Worm (Caenorhabditis elegans) whole organism, L1 larva: ENCODE results near the gene srd-31.

Source experiments
- C16A3.4 ChIP-seq: fragments of 150-350 bp; optimal IDR thresholded peaks from 2 replicates; lab custom pipeline; 2014; ENCODE audit warnings: missing biosample characterization, missing genetic modification characterization
- C34B4.2 ChIP-seq: sonication (generic microtip); optimal IDR thresholded peaks from 2 replicates; lab custom pipeline; 2017; ENCODE audit warnings: mild to moderate bottlenecking, missing genetic modification characterization, missing compliant biosample characterization
- Y116A8C.19 ChIP-seq: sonication (generic microtip); optimal IDR thresholded peaks from 2 replicates; lab custom pipeline; 2016; ENCODE audit warnings: missing compliant biosample characterization, missing genetic modification characterization, borderline replicate concordance
- aha-1 ChIP-seq: fragments of 150-350 bp; optimal IDR thresholded peaks from 2 replicates; lab custom pipeline; 2014; ENCODE audit warnings: missing biosample characterization, missing genetic modification characterization
- alr-1 ChIP-seq: fragments of 200-800 bp; sonication (Bioruptor generic); optimal IDR thresholded peaks from 2 replicates; lab custom pipeline; 2018; ENCODE audit warnings: borderline replicate concordance, mild to moderate bottlenecking, missing genetic modification characterization, missing compliant biosample characterization
- aly-2 ChIP-seq: fragments of 150-350 bp; optimal IDR thresholded peaks from 2 replicates; lab custom pipeline; 2014; ENCODE audit warnings: missing biosample characterization, missing genetic modification characterization
- ama-1 ChIP-seq: fragments of 150-350 bp; optimal IDR thresholded peaks from 2 replicates; lab custom pipeline; 2014
- ceh-88 ChIP-seq: fragments of 200-800 bp; sonication (Bioruptor generic); IDR thresholded peaks from 2 replicates; pipeline ENCODE4 v1.3.6; 2022; ENCODE audit warnings: missing genetic modification characterization, missing compliant biosample characterization
- dpl-1 ChIP-seq, 3 experiments: fragments of 150-350 bp in 2 of 3; sonication (generic microtip) in 1 of 3; optimal IDR thresholded peaks; 2 replicates each; lab custom pipeline; 2014 to 2017; ENCODE audit warnings: missing biosample characterization in 3 of 3, missing genetic modification characterization in 3 of 3, missing genetic modification reagents in 3 of 3
- dsc-1 ChIP-seq: sonication (generic microtip); optimal IDR thresholded peaks from 2 replicates; lab custom pipeline; 2016; ENCODE audit warnings: mild to moderate bottlenecking, missing genetic modification characterization, missing compliant biosample characterization
- efl-3 ChIP-seq: fragments of 200-800 bp; sonication (Bioruptor generic); optimal IDR thresholded peaks from 2 replicates; lab custom pipeline; 2018; ENCODE audit warnings: mild to moderate bottlenecking, missing genetic modification characterization, missing compliant biosample characterization
- egl-13 ChIP-seq: sonication (generic microtip); optimal IDR thresholded peaks from 2 replicates; lab custom pipeline; 2016; ENCODE audit warnings: missing genotype, missing genetic modification reagents, missing genetic modification characterization, missing compliant biosample characterization
- egl-27 ChIP-seq, 2 experiments: fragments of 150-350 bp in 1 of 2; sonication (generic microtip); optimal IDR thresholded peaks; 3 replicates each; lab custom pipeline; 2017 to 2018; ENCODE audit warnings: missing biosample characterization in 2 of 2, missing genetic modification characterization in 2 of 2, missing genetic modification reagents in 2 of 2
- elt-2 ChIP-seq: sonication (generic microtip); optimal IDR thresholded peaks from 2 replicates; lab custom pipeline; 2016; ENCODE audit warnings: missing genetic modification characterization, mild to moderate bottlenecking, inconsistent platforms, missing compliant biosample characterization, missing genetic modification reagents
- ets-5 ChIP-seq: fragments of 200-800 bp; sonication (Bioruptor generic); IDR thresholded peaks from 2 replicates; pipeline ENCODE4 v1.3.6; 2022; ENCODE audit warnings: missing genetic modification characterization, missing compliant biosample characterization
- fkh-10 ChIP-seq: sonication (generic microtip); optimal IDR thresholded peaks from 2 replicates; lab custom pipeline; 2017; ENCODE audit warnings: missing biosample characterization, missing genetic modification reagents, missing genetic modification characterization
- fos-1 ChIP-seq: fragments of 150-350 bp; optimal IDR thresholded peaks from 2 replicates; lab custom pipeline; 2014; ENCODE audit warnings: missing biosample characterization, missing genetic modification characterization
- grh-1 ChIP-seq: fragments of 200-800 bp; sonication (Bioruptor generic); IDR thresholded peaks from 2 replicates; pipeline ENCODE4 v1.3.6; 2022; ENCODE audit warnings: missing genetic modification reagents, missing genetic modification characterization, missing compliant biosample characterization
- hlh-4 ChIP-seq: sonication (generic microtip); optimal IDR thresholded peaks from 2 replicates; lab custom pipeline; 2016; ENCODE audit warnings: mild to moderate bottlenecking, missing genetic modification characterization, missing compliant biosample characterization
- irx-1 ChIP-seq: sonication (generic microtip); optimal IDR thresholded peaks from 2 replicates; lab custom pipeline; 2016; ENCODE audit warnings: missing genetic modification characterization, missing compliant biosample characterization
- lin-13 ChIP-seq: fragments of 150-350 bp; optimal IDR thresholded peaks from 2 replicates; lab custom pipeline; 2014; ENCODE audit warnings: missing biosample characterization, missing genetic modification reagents, missing genetic modification characterization
- lin-14 ChIP-seq: fragments of 200-800 bp; sonication (Bioruptor generic); optimal IDR thresholded peaks from 2 replicates; lab custom pipeline; 2018; ENCODE audit warnings: mild to moderate bottlenecking, missing genetic modification characterization, moderate library complexity, missing compliant biosample characterization
- lin-35 ChIP-seq, 2 experiments: fragments of 150-350 bp; optimal IDR thresholded peaks; 2 replicates each; lab custom pipeline; 2014; ENCODE audit warnings: missing biosample characterization in 2 of 2, missing genetic modification characterization in 2 of 2, missing genetic modification reagents in 2 of 2
- lin-39 ChIP-seq: fragments of 150-350 bp; optimal IDR thresholded peaks from 2 replicates; lab custom pipeline; 2014; ENCODE audit warnings: missing biosample characterization, missing genetic modification reagents, missing genetic modification characterization
- mab-9 ChIP-seq: fragments of 200-800 bp; sonication (Bioruptor generic); IDR thresholded peaks from 2 replicates; pipeline ENCODE4 v1.3.6; 2022; ENCODE audit warnings: missing genetic modification reagents, missing genetic modification characterization, missing compliant biosample characterization
- mdl-1 ChIP-seq, 2 experiments: fragments of 150-350 bp; optimal IDR thresholded peaks; 2 replicates each; lab custom pipeline; 2014 to 2017; ENCODE audit warnings: missing biosample characterization in 2 of 2, missing genetic modification characterization in 2 of 2, inconsistent platforms in 1 of 2
- mef-2 ChIP-seq: fragments of 150-350 bp; optimal IDR thresholded peaks from 2 replicates; lab custom pipeline; 2014; ENCODE audit warnings: missing biosample characterization, missing genetic modification characterization
- nhr-19 ChIP-seq: fragments of 200-800 bp; sonication (Bioruptor generic); conservative IDR thresholded peaks from 2 replicates; pipeline ENCODE4 v1.3.6; 2022; ENCODE audit warnings: missing genetic modification characterization, missing compliant biosample characterization
- nhr-20 ChIP-seq: sonication (generic microtip); optimal IDR thresholded peaks from 2 replicates; lab custom pipeline; 2016; ENCODE audit warnings: mild to moderate bottlenecking, missing genetic modification characterization, missing compliant biosample characterization
- nhr-71 ChIP-seq: sonication (generic microtip); optimal IDR thresholded peaks from 2 replicates; lab custom pipeline; 2016; ENCODE audit warnings: mild to moderate bottlenecking, missing genetic modification characterization, moderate library complexity, missing compliant biosample characterization
- nhr-76 ChIP-seq: sonication (generic microtip); optimal IDR thresholded peaks from 2 replicates; lab custom pipeline; 2017; ENCODE audit warnings: missing biosample characterization, missing genetic modification characterization
- nhr-90 ChIP-seq: sonication (generic microtip); optimal IDR thresholded peaks from 2 replicates; lab custom pipeline; 2016; ENCODE audit warnings: mild to moderate bottlenecking, missing genetic modification characterization, missing compliant biosample characterization; ENCODE audit not compliant: poor library complexity
- rnt-1 ChIP-seq: sonication (generic microtip); optimal IDR thresholded peaks from 2 replicates; lab custom pipeline; 2016; ENCODE audit warnings: mild to moderate bottlenecking, missing genetic modification characterization, moderate library complexity, missing compliant biosample characterization
- snpc-4 ChIP-seq: fragments of 150-350 bp; optimal IDR thresholded peaks from 2 replicates; lab custom pipeline; 2014; ENCODE audit warnings: missing biosample characterization, missing genetic modification characterization
- snu-23 ChIP-seq: sonication (generic microtip); optimal IDR thresholded peaks from 2 replicates; lab custom pipeline; 2016; ENCODE audit warnings: missing genetic modification characterization, missing compliant biosample characterization
- sox-4 ChIP-seq: sonication (generic microtip); optimal IDR thresholded peaks from 2 replicates; lab custom pipeline; 2016; ENCODE audit warnings: missing genetic modification characterization, missing compliant biosample characterization
- swsn-7 ChIP-seq: sonication (generic microtip); optimal IDR thresholded peaks from 2 replicates; lab custom pipeline; 2016; ENCODE audit warnings: missing genetic modification characterization, missing compliant biosample characterization
- tlp-1 ChIP-seq: fragments of 150-350 bp; optimal IDR thresholded peaks from 2 replicates; lab custom pipeline; 2014; ENCODE audit warnings: missing biosample characterization, missing genetic modification characterization
- unc-130 ChIP-seq: fragments of 150-350 bp; optimal IDR thresholded peaks from 2 replicates; lab custom pipeline; 2017; ENCODE audit warnings: missing biosample characterization, missing genetic modification characterization, inconsistent platforms
- unc-98 ChIP-seq: fragments of 200-800 bp; sonication (Bioruptor generic); IDR thresholded peaks from 2 replicates; pipeline ENCODE4 v1.3.6; 2022; ENCODE audit warnings: missing genetic modification characterization, missing compliant biosample characterization
- zip-4 ChIP-seq: fragments of 200-800 bp; sonication (Bioruptor generic); optimal IDR thresholded peaks from 2 replicates; lab custom pipeline; 2018; ENCODE audit warnings: mild to moderate bottlenecking, missing genetic modification characterization, moderate library complexity, missing compliant biosample characterization
- ztf-11 ChIP-seq, 2 experiments: sonication (generic microtip); optimal IDR thresholded peaks; 2 replicates each; lab custom pipeline; 2016 to 2017; ENCODE audit warnings: missing genetic modification characterization in 2 of 2, missing biosample characterization in 1 of 2, missing compliant biosample characterization in 1 of 2

srd-31 gene

ce11 chrV:7645454-7645853, 10.9 kb upstream of the srd-31 start, which contains the start of gene str-47:
Gene str-47, plus strand, starts transcription at chrV:7645754.
- no peak for TF ChIP-seq nhr-90 (tag; lab: Kevin White, UChicago)
- no peak for TF ChIP-seq nhr-71 (tag; lab: Kevin White, UChicago)
- no peak for TF ChIP-seq snu-23
- TF ChIP-seq fkh-10: no peak
- no peak for TF ChIP-seq Y116A8C.19 (tag; lab: Kevin White, UChicago)
- TF ChIP-seq rnt-1 (tag; lab: Kevin White, UChicago): no peak
- TF ChIP-seq egl-13 (tag; lab: Kevin White, UChicago): no peak
- no peak for TF ChIP-seq aha-1 (tag; lab: Kevin White, UChicago)
- no peak for TF ChIP-seq lin-35 (GFP tag; optimal IDR thresholded peaks at IDR 0.05; lab: Kevin White, UChicago)
- no peak for TF ChIP-seq ets-5 (GFP tag; lab: Robert Waterston, UW)
- no peak for TF ChIP-seq swsn-7 (tag; lab: Kevin White, UChicago)
- no peak for TF ChIP-seq dpl-1 (GFP tag; optimal IDR thresholded peaks at IDR 0.05; lab: Kevin White, UChicago)
- TF ChIP-seq C16A3.4 (tag; lab: Kevin White, UChicago): no peak
- TF ChIP-seq ceh-88 (GFP tag; lab: Robert Waterston, UW): no peak
- TF ChIP-seq nhr-20 (tag; lab: Kevin White, UChicago): no peak
- no peak for TF ChIP-seq ztf-11 (tag; optimal IDR thresholded peaks at IDR 0.05; lab: Kevin White, UChicago)
- no peak for TF ChIP-seq aly-2 (tag; lab: Kevin White, UChicago)

DNA sequence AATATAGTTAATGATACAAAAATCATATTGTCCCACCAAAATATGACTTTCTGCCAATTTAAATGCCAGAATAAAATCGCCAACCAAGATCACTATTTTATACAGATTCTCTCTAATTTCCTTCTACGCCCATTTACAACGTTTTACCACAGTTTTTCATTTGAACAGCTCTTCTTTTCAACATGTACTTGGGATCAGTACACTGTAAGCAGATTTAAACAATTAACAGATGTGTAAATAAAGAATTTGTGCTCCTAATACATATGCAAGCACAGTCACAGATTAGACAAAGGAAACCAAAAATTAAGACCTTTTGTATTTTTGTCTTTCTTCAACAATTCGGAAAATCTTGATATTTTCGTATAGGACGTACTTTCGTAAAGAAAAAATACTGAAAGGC, 8.9 kb upstream of the srd-31 start, which contains the start of gene F07C4.11:
F07C4.11 (minus strand) TSS at position 101 of the 400 bp plus-strand sequence.
- no peak for TF ChIP-seq lin-39 (tag; lab: Kevin White, UChicago)
- no peak for TF ChIP-seq aly-2 (tag; lab: Kevin White, UChicago)
- TF ChIP-seq nhr-19 (GFP tag; lab: Robert Waterston, UW): no peak
- no peak for TF ChIP-seq snpc-4 (tag; lab: Kevin White, UChicago)
- TF ChIP-seq alr-1 (tag; lab: Kevin White, UChicago): no peak
- no peak for TF ChIP-seq nhr-20 (tag; lab: Kevin White, UChicago)
- TF ChIP-seq Y116A8C.19 (tag; lab: Kevin White, UChicago): no peak
- TF ChIP-seq zip-4 (GFP tag; lab: Kevin White, UChicago): no peak
- no peak for TF ChIP-seq grh-1
- TF ChIP-seq egl-13 (tag; lab: Kevin White, UChicago): no peak
- TF ChIP-seq mef-2 (tag; lab: Kevin White, UChicago): no peak
- TF ChIP-seq lin-14: no peak
- TF ChIP-seq tlp-1: no peak
- no peak for TF ChIP-seq nhr-76 (tag; lab: Kevin White, UChicago)
- no peak for TF ChIP-seq efl-3 (GFP tag; lab: Kevin White, UChicago)
- no peak for TF ChIP-seq rnt-1 (tag; lab: Kevin White, UChicago)
- TF ChIP-seq C34B4.2: no peak
- no peak for TF ChIP-seq mab-9
- TF ChIP-seq, all 84 proteins: peak for 0

- TF ChIP-seq fos-1 (tag; lab: Kevin White, UChicago) (no peak), unc-130 (tag; lab: Kevin White, UChicago) (no peak), elt-2 (tag; lab: Kevin White, UChicago) (no peak), hlh-4 (tag; lab: Kevin White, UChicago) (no peak), rnt-1 (tag; lab: Kevin White, UChicago) (no peak), irx-1 (tag; lab: Kevin White, UChicago) (no peak), mdl-1 (tag; optimal IDR thresholded peaks at IDR 0.05; lab: Kevin White, UChicago) (no peak), lin-13 (GFP tag; lab: Kevin White, UChicago) (no peak), swsn-7 (tag; lab: Kevin White, UChicago) (no peak), unc-98 (GFP tag; lab: Robert Waterston, UW) (no peak), dsc-1 (tag; lab: Kevin White, UChicago) (no peak), Y116A8C.19 (tag; lab: Kevin White, UChicago) (no peak), nhr-71 (tag; lab: Kevin White, UChicago) (no peak), sox-4 (tag; lab: Kevin White, UChicago) (no peak), ama-1 (lab: Kevin White, UChicago) (no peak), egl-27 (tag; optimal IDR thresholded peaks at IDR 0.05; lab: Kevin White, UChicago) (no peak)
These were observed 7.2 kb upstream of the srd-31 start for ce11 chrV:7641718-7642117.
